Fruit fly (Drosophila melanogaster): Measurements from ENCODE around the gene slx1.

slx1 gene

dm6 chr3R:4645457-4646082, 3.8 kb downstream of the slx1 start, which contains the start of the genes Dlip2 and rpk (continued):
- TF ChIP-seq CG7745 (tag; optimal IDR thresholded peaks at IDR 0.05) (peak; percentile 81), crp (GFP tag; optimal IDR thresholded peaks at IDR 0.05) (no peak), nmo (GFP tag; optimal IDR thresholded peaks at IDR 0.05) (peak; percentile 45), hth (optimal IDR thresholded peaks at IDR 0.05) (no peak), chinmo (GFP tag; IDR thresholded peaks at IDR 0.05; ENCODE audit: partially characterized antibody) (peak; percentile 66; the same call in 1 of the 4 replicates), Ets97D (GFP tag; optimal IDR thresholded peaks at IDR 0.05) (peak; percentile 33), amos (GFP tag; IDR thresholded peaks at IDR 0.05; ENCODE audit: partially characterized antibody) (peak; percentile 90), CG8388 (GFP tag; optimal IDR thresholded peaks at IDR 0.05) (no peak), CG17829 (tag; optimal IDR thresholded peaks at IDR 0.05) (peak; percentile 45), CG17359 (tag; optimal IDR thresholded peaks at IDR 0.05) (no peak), CoRest (tag; optimal IDR thresholded peaks at IDR 0.05) (peak; percentile 31), Bdp1 (GFP tag; optimal IDR thresholded peaks at IDR 0.05) (no peak), bbx (GFP tag; IDR thresholded peaks at IDR 0.05; ENCODE audit: partially characterized antibody) (peak; percentile 87), Mrtf (GFP tag; IDR thresholded peaks at IDR 0.05) (no peak), CG6791 (GFP tag; IDR thresholded peaks at IDR 0.05; ENCODE audit: partially characterized antibody) (peak; percentile 89), CG30020 (tag; optimal IDR thresholded peaks at IDR 0.05) (peak; percentile 89), CG3838 (GFP tag; optimal IDR thresholded peaks at IDR 0.05) (no peak), schlank (tag; optimal IDR thresholded peaks at IDR 0.05) (no peak), emc (GFP tag; optimal IDR thresholded peaks at IDR 0.05) (no peak), CG31388 (GFP tag; optimal IDR thresholded peaks at IDR 0.05) (no peak), H2.0 (GFP tag; IDR thresholded peaks at IDR 0.05) (no peak), unpg (GFP tag; optimal IDR thresholded peaks at IDR 0.05) (no peak), jigr1 (GFP tag; IDR thresholded peaks at IDR 0.05) (no peak), jumu (GFP tag; optimal IDR thresholded peaks at IDR 0.05) (no peak), Adf1 (GFP tag; IDR thresholded peaks at IDR 0.05) (no peak), unc-4 (GFP tag; IDR thresholded peaks at IDR 0.05; ENCODE audit: partially characterized antibody) (peak; percentile 91), CG17802 (tag; optimal IDR thresholded peaks at IDR 0.05) (peak; percentile 77), CG14710 (tag; optimal IDR thresholded peaks at IDR 0.05) (peak; percentile 42), dati (GFP tag; IDR thresholded peaks at IDR 0.05) (no peak), CG11093 (GFP tag; IDR thresholded peaks at IDR 0.05) (no peak), gfzf (GFP tag; optimal IDR thresholded peaks at IDR 0.05) (peak; percentile 7), her (GFP tag; optimal IDR thresholded peaks at IDR 0.05) (no peak), CG2712 (tag; optimal IDR thresholded peaks at IDR 0.05) (peak; percentile 5), CG7963 (GFP tag; IDR thresholded peaks at IDR 0.05; ENCODE audit: partially characterized antibody) (peak; percentile 73; the same call in 2 of the 3 replicates), Sin3A (optimal IDR thresholded peaks at IDR 0.05) (peak; percentile 6), hb (GFP tag; IDR thresholded peaks at IDR 0.05; ENCODE audit: partially characterized antibody) (peak; percentile 79), sug (tag; optimal IDR thresholded peaks at IDR 0.05) (no peak), sens (GFP tag) (peak; percentile 74), CG12659 (GFP tag; optimal IDR thresholded peaks at IDR 0.05) (peak; percentile 12), Bgb (GFP tag; IDR thresholded peaks at IDR 0.05; ENCODE audit: partially characterized antibody) (peak; percentile 92), Atf6 (GFP tag; IDR thresholded peaks at IDR 0.05) (no peak)
